Worm (Caenorhabditis elegans) whole organism, young adult: ENCODE data around the gene K05F1.13.

Source experiments
- B0261.1 ChIP-seq: sonication (generic microtip); optimal IDR thresholded peaks from 2 replicates; lab custom pipeline; 2016; ENCODE audit warnings: mild to moderate bottlenecking, missing genetic modification characterization, moderate library complexity, missing compliant biosample characterization
- C06A6.2 ChIP-seq: fragments of 200-800 bp; sonication (Bioruptor generic); conservative IDR thresholded peaks from 2 replicates; pipeline ENCODE4 v1.3.6; 2022; ENCODE audit warnings: missing genetic modification characterization, missing compliant biosample characterization
- F23B12.7 ChIP-seq: sonication (generic microtip); optimal IDR thresholded peaks from 2 replicates; lab custom pipeline; 2017; ENCODE audit warnings: missing genetic modification characterization, mild to moderate bottlenecking, missing compliant biosample characterization, antibody characterized with exemption, moderate library complexity; ENCODE audit not compliant: insufficient read depth
- F37B4.10 ChIP-seq: fragments of 200-800 bp; sonication (Bioruptor generic); IDR thresholded peaks from 2 replicates; pipeline ENCODE4 v1.3.6; 2022; ENCODE audit warnings: missing genetic modification characterization, missing compliant biosample characterization
- F49E8.2 ChIP-seq: sonication (generic microtip); optimal IDR thresholded peaks from 3 replicates; lab custom pipeline; 2017; ENCODE audit warnings: missing genetic modification characterization, mild to moderate bottlenecking, missing compliant biosample characterization, antibody characterized with exemption, moderate library complexity; ENCODE audit not compliant: insufficient read depth
- T26A5.8 ChIP-seq: sonication (generic microtip); optimal IDR thresholded peaks from 2 replicates; lab custom pipeline; 2016; ENCODE audit warnings: missing genetic modification characterization, missing compliant biosample characterization
- Y67H2A.10 ChIP-seq: fragments of 200-800 bp; sonication (Bioruptor generic); conservative IDR thresholded peaks from 2 replicates; pipeline ENCODE4 v1.3.6; 2022; ENCODE audit warnings: missing genetic modification reagents, missing genetic modification characterization, missing compliant biosample characterization
- Y95B8A.8 ChIP-seq: fragments of 200-800 bp; sonication (Bioruptor generic); IDR thresholded peaks from 2 replicates; pipeline ENCODE4 v1.3.6; 2022; ENCODE audit warnings: missing genetic modification reagents, missing genetic modification characterization, missing compliant biosample characterization
- akir-1 ChIP-seq: fragments of 200-800 bp; sonication (Bioruptor generic); optimal IDR thresholded peaks from 2 replicates; lab custom pipeline; 2018; ENCODE audit warnings: mild to moderate bottlenecking, missing genetic modification characterization, moderate library complexity, missing compliant biosample characterization
- aptf-3 ChIP-seq: fragments of 200-800 bp; sonication (Bioruptor generic); IDR thresholded peaks from 2 replicates; pipeline ENCODE4 v1.3.6; 2022; ENCODE audit warnings: missing genetic modification characterization, missing compliant biosample characterization
- atf-7 ChIP-seq: sonication (generic microtip); optimal IDR thresholded peaks from 2 replicates; lab custom pipeline; 2017; ENCODE audit warnings: mild to moderate bottlenecking, missing genetic modification characterization, missing compliant biosample characterization
- attf-3 ChIP-seq: fragments of 200-800 bp; sonication (Bioruptor generic); conservative IDR thresholded peaks from 2 replicates; pipeline ENCODE4 v1.3.6; 2022; ENCODE audit warnings: missing genetic modification reagents, missing genetic modification characterization, missing compliant biosample characterization
- attf-6 ChIP-seq: fragments of 200-800 bp; sonication (Bioruptor generic); IDR thresholded peaks from 2 replicates; pipeline ENCODE4 v1.3.6; 2022; ENCODE audit warnings: missing genetic modification reagents, missing genetic modification characterization, missing compliant biosample characterization
- cebp-1 ChIP-seq, 2 experiments: fragments of 200-800 bp in 1 of 2; sonication (Bioruptor generic) in 1 of 2; sonication (generic microtip) in 1 of 2; IDR thresholded peaks in 1 of 2; optimal IDR thresholded peaks in 1 of 2; 2 replicates each; pipeline versions ENCODE4 v1.3.6 to Lab custom; 2017 to 2022; ENCODE audit warnings: missing compliant biosample characterization in 2 of 2, missing genetic modification characterization in 2 of 2, mild to moderate bottlenecking in 1 of 2, missing genetic modification reagents in 1 of 2, moderate library complexity in 1 of 2
- cebp-2 ChIP-seq: fragments of 200-800 bp; sonication (Bioruptor generic); IDR thresholded peaks from 2 replicates; pipeline ENCODE4 v1.3.6; 2022; ENCODE audit warnings: missing genetic modification characterization, missing compliant biosample characterization
- ceh-40 ChIP-seq: fragments of 200-800 bp; sonication (Bioruptor generic); IDR thresholded peaks from 2 replicates; pipeline ENCODE4 v1.3.6; 2022; ENCODE audit warnings: missing genetic modification characterization, missing compliant biosample characterization
- ceh-58 ChIP-seq: fragments of 200-800 bp; sonication (Bioruptor generic); IDR thresholded peaks from 2 replicates; pipeline ENCODE4 v1.3.6; 2022; ENCODE audit warnings: missing genetic modification characterization, missing compliant biosample characterization
- ceh-79 ChIP-seq: sonication (generic microtip); optimal IDR thresholded peaks from 2 replicates; lab custom pipeline; 2017; ENCODE audit warnings: mild to moderate bottlenecking, missing genetic modification characterization, missing compliant biosample characterization
- ceh-91 ChIP-seq: fragments of 200-800 bp; sonication (Bioruptor generic); IDR thresholded peaks from 2 replicates; pipeline ENCODE4 v1.3.6; 2022; ENCODE audit warnings: missing genetic modification reagents, missing genetic modification characterization, missing compliant biosample characterization
- dpff-1 ChIP-seq: sonication (generic microtip); optimal IDR thresholded peaks from 2 replicates; lab custom pipeline; 2017; ENCODE audit warnings: mild to moderate bottlenecking, missing genetic modification characterization, missing compliant biosample characterization
- dpl-1 ChIP-seq: fragments of 150-350 bp; optimal IDR thresholded peaks from 2 replicates; lab custom pipeline; 2014; ENCODE audit warnings: missing biosample characterization, missing genetic modification reagents, missing genetic modification characterization
- efl-1 ChIP-seq: fragments of 150-350 bp; optimal IDR thresholded peaks from 2 replicates; lab custom pipeline; 2014; ENCODE audit warnings: missing biosample characterization, missing genetic modification reagents, missing genetic modification characterization
- egl-44 ChIP-seq: fragments of 200-800 bp; sonication (Bioruptor generic); IDR thresholded peaks from 2 replicates; pipeline ENCODE4 v1.3.6; 2022; ENCODE audit warnings: missing genetic modification reagents, missing genetic modification characterization, missing compliant biosample characterization
- fkh-3 ChIP-seq: sonication (generic microtip); optimal IDR thresholded peaks from 2 replicates; lab custom pipeline; 2016; ENCODE audit warnings: mild to moderate bottlenecking, missing genetic modification characterization, missing compliant biosample characterization
- hsf-1 ChIP-seq: fragments of 200-800 bp; sonication (Bioruptor generic); IDR thresholded peaks from 2 replicates; pipeline ENCODE4 v1.3.6; 2022; ENCODE audit warnings: missing genetic modification reagents, missing genetic modification characterization, missing compliant biosample characterization
- lin-26 ChIP-seq: fragments of 200-800 bp; sonication (Bioruptor generic); IDR thresholded peaks from 2 replicates; pipeline ENCODE4 v1.3.6; 2022; ENCODE audit warnings: missing genetic modification reagents, missing genetic modification characterization, missing compliant biosample characterization
- lin-35 ChIP-seq, 3 experiments: fragments of 150-350 bp in 2 of 3; sonication (generic microtip) in 1 of 3; optimal IDR thresholded peaks; 2 replicates each; lab custom pipeline; 2014 to 2018; ENCODE audit warnings: missing biosample characterization in 3 of 3, missing genetic modification characterization in 3 of 3, missing genetic modification reagents in 3 of 3
- lin-40 ChIP-seq: sonication (generic microtip); optimal IDR thresholded peaks from 2 replicates; lab custom pipeline; 2016; ENCODE audit warnings: missing genetic modification characterization, mild to moderate bottlenecking, missing compliant biosample characterization, missing genotype, missing genetic modification reagents
- madf-6 ChIP-seq: fragments of 200-800 bp; sonication (Bioruptor generic); IDR thresholded peaks from 2 replicates; pipeline ENCODE4 v1.3.6; 2022; ENCODE audit warnings: missing genetic modification reagents, missing genetic modification characterization, missing compliant biosample characterization
- mel-28 ChIP-seq: sonication (generic microtip); optimal IDR thresholded peaks from 2 replicates; lab custom pipeline; 2016; ENCODE audit warnings: borderline replicate concordance, mild to moderate bottlenecking, missing genetic modification characterization, missing compliant biosample characterization
- mes-4 ChIP-seq: sonication (generic microtip); optimal IDR thresholded peaks from 2 replicates; lab custom pipeline; 2016; ENCODE audit warnings: missing genotype, missing genetic modification characterization, missing compliant biosample characterization
- mxl-1 ChIP-seq: sonication (generic microtip); optimal IDR thresholded peaks from 2 replicates; lab custom pipeline; 2016; ENCODE audit warnings: missing genetic modification characterization, missing compliant biosample characterization
- nhr-179 ChIP-seq: sonication (generic microtip); optimal IDR thresholded peaks from 2 replicates; lab custom pipeline; 2016; ENCODE audit warnings: mild to moderate bottlenecking, missing genetic modification characterization, missing compliant biosample characterization
- pha-4 ChIP-seq: fragments of 150-350 bp; sonication (generic microtip); optimal IDR thresholded peaks from 2 replicates; lab custom pipeline; 2014; ENCODE audit warnings: missing biosample characterization, missing genetic modification reagents, missing genetic modification characterization
- rpc-1 ChIP-seq, 2 experiments: fragments of 150-350 bp in 1 of 2; sonication (generic microtip) in 1 of 2; optimal IDR thresholded peaks; 2 replicates each; lab custom pipeline; 2014 to 2018; ENCODE audit warnings: missing biosample characterization in 1 of 2, missing genetic modification characterization in 1 of 2, missing genetic modification reagents in 1 of 2, missing genotype in 1 of 2
- sptf-2 ChIP-seq: fragments of 200-800 bp; sonication (Bioruptor generic); optimal IDR thresholded peaks from 2 replicates; lab custom pipeline; 2018; ENCODE audit warnings: mild to moderate bottlenecking, missing genetic modification characterization, missing compliant biosample characterization
- unc-130 ChIP-seq: sonication (generic microtip); optimal IDR thresholded peaks from 2 replicates; lab custom pipeline; 2016; ENCODE audit warnings: missing genetic modification reagents, missing genetic modification characterization, missing compliant biosample characterization
- unc-62 ChIP-seq: fragments of 150-350 bp; optimal IDR thresholded peaks from 2 replicates; lab custom pipeline; 2014; ENCODE audit warnings: missing biosample characterization, missing genetic modification reagents, missing genetic modification characterization
- xnd-1 ChIP-seq: sonication (generic microtip); optimal IDR thresholded peaks from 2 replicates; lab custom pipeline; 2016; ENCODE audit warnings: missing genotype, missing genetic modification reagents, missing genetic modification characterization, missing compliant biosample characterization
- ztf-28 ChIP-seq: fragments of 200-800 bp; sonication (Bioruptor generic); IDR thresholded peaks from 2 replicates; pipeline ENCODE4 v1.3.6; 2022; ENCODE audit warnings: missing genetic modification reagents, missing genetic modification characterization, missing compliant biosample characterization
- ztf-3 ChIP-seq: fragments of 200-800 bp; sonication (Bioruptor generic); optimal IDR thresholded peaks from 2 replicates; lab custom pipeline; 2018; ENCODE audit warnings: mild to moderate bottlenecking, missing genetic modification characterization, missing compliant biosample characterization

Gene K05F1.13

DNA sequence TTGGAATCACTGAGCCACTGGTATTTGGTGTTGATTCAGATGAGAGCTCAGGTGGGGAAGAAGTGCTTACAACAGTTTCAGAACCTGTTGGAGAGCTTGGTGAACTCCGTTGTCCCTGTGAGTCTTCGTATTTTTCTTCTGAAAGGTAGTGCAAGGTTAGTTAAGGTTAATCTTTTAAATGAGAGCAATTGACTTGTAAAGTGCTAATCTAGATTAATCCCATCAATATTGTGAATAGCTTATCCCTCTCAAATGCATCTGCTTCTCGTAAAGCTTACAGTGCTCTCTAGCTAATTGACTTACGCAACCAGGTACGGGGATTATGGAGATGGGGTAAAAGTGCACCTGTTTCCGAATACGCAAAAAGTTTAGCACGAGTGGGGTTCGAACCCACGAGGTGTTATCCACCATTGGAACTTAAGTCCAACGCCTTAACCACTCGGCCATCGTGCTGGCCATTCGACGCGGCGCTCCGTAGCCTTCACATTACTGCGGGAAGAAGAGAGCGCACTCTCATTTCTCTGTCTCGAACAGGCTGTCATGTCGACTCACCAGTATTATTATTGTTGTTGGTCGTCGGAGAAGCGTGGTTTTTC, 16.3 kb upstream of the K05F1.13 start (continued):
- peak; percentile 86 for TF ChIP-seq lin-26 (GFP tag; lab: Robert Waterston, UW)
- TF ChIP-seq cebp-2 (GFP tag; lab: Robert Waterston, UW), result no peak
- no peak for TF ChIP-seq F37B4.10 (GFP tag; lab: Robert Waterston, UW)
- no peak for TF ChIP-seq ceh-91 (GFP tag; lab: Robert Waterston, UW)
- TF ChIP-seq B0261.1 (tag; lab: Kevin White, UChicago), result peak; percentile 90
- TF ChIP-seq unc-62 (GFP tag; lab: Kevin White, UChicago), result no peak
- TF ChIP-seq Y67H2A.10 (GFP tag; lab: Robert Waterston, UW), result no peak
- peak; percentile 26 for TF ChIP-seq lin-40
- no peak for TF ChIP-seq nhr-179 (tag; lab: Kevin White, UChicago)
- TF ChIP-seq dpl-1, result no peak
- TF ChIP-seq madf-6, result peak; percentile 57
- peak; percentile 30 for TF ChIP-seq mxl-1 (tag; lab: Kevin White, UChicago)
- TF ChIP-seq hsf-1 (GFP tag; lab: Robert Waterston, UW), result no peak
- TF ChIP-seq egl-44 (GFP tag; lab: Robert Waterston, UW), result 0 out of 2 replicates have a peak, but pooled peaks have one; percentile 40
- no peak for TF ChIP-seq mel-28 (tag; lab: Kevin White, UChicago)
- TF ChIP-seq mes-4 (tag; lab: Kevin White, UChicago), result no peak
- TF ChIP-seq dpff-1 (tag; lab: Kevin White, UChicago), result no peak
- no peak for TF ChIP-seq pha-4 (tag; lab: Kevin White, UChicago)
- no peak for TF ChIP-seq aptf-3
- no peak for TF ChIP-seq xnd-1 (tag; lab: Kevin White, UChicago)
- TF ChIP-seq F49E8.2 (tag; lab: Kevin White, UChicago), result no peak
- TF ChIP-seq ceh-58, result no peak
- TF ChIP-seq ztf-3 (GFP tag; lab: Kevin White, UChicago), result no peak
- no peak for TF ChIP-seq akir-1 (GFP tag; lab: Kevin White, UChicago)
- no peak for TF ChIP-seq sptf-2 (GFP tag; lab: Kevin White, UChicago)
- no peak for TF ChIP-seq cebp-1 (GFP tag; IDR thresholded peaks at IDR 0.05; lab: Robert Waterston, UW)
- no peak for TF ChIP-seq cebp-1 (tag; optimal IDR thresholded peaks at IDR 0.05; lab: Kevin White, UChicago)
- no peak for TF ChIP-seq unc-130 (GFP tag; lab: Kevin White, UChicago)
- TF ChIP-seq ztf-28 (GFP tag; lab: Robert Waterston, UW), result 0 out of 2 replicates have a peak, but pooled peaks have one; percentile 50
- TF ChIP-seq T26A5.8 (tag; lab: Kevin White, UChicago), result no peak
- no peak for TF ChIP-seq ceh-40 (GFP tag; lab: Robert Waterston, UW)
- TF ChIP-seq lin-35 (GFP tag; optimal IDR thresholded peaks at IDR 0.05; lab: Kevin White, UChicago), result no peak
- no peak for TF ChIP-seq attf-3
- TF ChIP-seq, all 124 proteins: peak for 51

DNA sequence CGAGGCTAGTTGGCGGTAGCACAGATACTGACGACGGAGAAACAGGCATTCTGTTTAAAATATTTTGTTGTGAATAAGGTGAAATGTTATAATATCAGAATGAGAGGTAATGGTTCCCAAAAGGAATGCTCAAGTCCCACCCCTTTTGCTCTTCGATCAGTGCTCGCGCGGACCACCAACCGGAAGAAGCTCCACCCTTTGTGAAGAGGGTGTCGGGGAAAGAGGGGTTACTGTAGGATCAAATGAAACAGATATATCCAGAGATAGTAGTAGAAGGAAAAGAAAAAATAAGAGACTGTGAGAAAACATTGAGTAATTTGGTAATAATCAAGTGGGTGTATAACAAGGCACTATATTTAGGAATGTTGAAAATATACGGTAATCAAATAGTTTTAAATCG, 14.8 kb upstream of the K05F1.13 start, which contains the start of the genes dmd-5 and F10C1.1:
TSS of gene dmd-5 (minus strand) at position 101 of the 400 bp plus-strand sequence.
TSS of gene F10C1.1 (plus strand) at position 110 of the 400 bp plus-strand sequence.
- TF ChIP-seq F23B12.7, result no peak
- TF ChIP-seq fkh-3 (tag; lab: Kevin White, UChicago), result no peak
- TF ChIP-seq atf-7, result no peak
- no peak for TF ChIP-seq attf-6 (GFP tag; lab: Robert Waterston, UW)
- no peak for TF ChIP-seq pha-4 (tag; lab: Kevin White, UChicago)
- TF ChIP-seq rpc-1 (optimal IDR thresholded peaks at IDR 0.05; lab: Kevin White, UChicago), result no peak
- TF ChIP-seq rpc-1 (tag; optimal IDR thresholded peaks at IDR 0.05; lab: Kevin White, UChicago), result no peak
- no peak for TF ChIP-seq ceh-79 (tag; lab: Kevin White, UChicago)
- TF ChIP-seq Y95B8A.8 (GFP tag; lab: Robert Waterston, UW), result no peak
- TF ChIP-seq C06A6.2 (GFP tag; lab: Robert Waterston, UW), result no peak
- no peak for TF ChIP-seq efl-1
- no peak for TF ChIP-seq ceh-58
